Worm (Caenorhabditis elegans) whole organism, mixed stage, embryonic: ENCODE results near the gene F26G1.2.

ENCODE experiments used
- blmp-1 ChIP-seq: fragments of 150-350 bp; optimal IDR thresholded peaks from 2 replicates; lab custom pipeline; 2014; ENCODE audit warnings: missing biosample characterization, missing genetic modification characterization
- elt-3 ChIP-seq: fragments of 150-350 bp; optimal IDR thresholded peaks from 2 replicates; lab custom pipeline; 2014; ENCODE audit warnings: missing biosample characterization, missing genetic modification characterization
- nhr-2 ChIP-seq: fragments of 150-350 bp; optimal IDR thresholded peaks from 2 replicates; lab custom pipeline; 2014; ENCODE audit warnings: missing biosample characterization, missing genetic modification characterization
- nhr-28 ChIP-seq: fragments of 150-350 bp; optimal IDR thresholded peaks from 2 replicates; lab custom pipeline; 2014; ENCODE audit warnings: missing biosample characterization, missing genetic modification characterization
- unc-39 ChIP-seq: fragments of 150-350 bp; optimal IDR thresholded peaks from 2 replicates; lab custom pipeline; 2014; ENCODE audit warnings: missing biosample characterization, missing genetic modification characterization
- ztf-11 ChIP-seq: fragments of 150-350 bp; optimal IDR thresholded peaks from 2 replicates; lab custom pipeline; 2014; ENCODE audit warnings: missing biosample characterization, missing genetic modification characterization

ce11 chrII:4733848-4734247, 29.0 kb upstream of the F26G1.2 start, which contains the start of gene F41C3.11:
- TF ChIP-seq nhr-28 (tag; lab: Kevin White, UChicago) (no peak), ztf-11 (tag; lab: Kevin White, UChicago) (no peak), unc-39 (no peak), elt-3 (no peak), nhr-2 (tag; lab: Kevin White, UChicago) (no peak), blmp-1 (tag; lab: Kevin White, UChicago) (no peak)
